Worm (Caenorhabditis elegans) whole organism, early embryonic: ENCODE data around the gene C07H4.1.
A peak's percentile ranks its signal among the peaks of the same experiment; 100 is the strongest.

ENCODE experiments used
- B0310.2 ChIP-seq: sonication (generic microtip); optimal IDR thresholded peaks from 2 replicates; lab custom pipeline; 2016; ENCODE audit warnings: mild to moderate bottlenecking, missing genetic modification characterization, missing compliant biosample characterization
- F13C5.2 ChIP-seq: sonication (generic microtip); optimal IDR thresholded peaks from 2 replicates; lab custom pipeline; 2017; ENCODE audit warnings: mild to moderate bottlenecking, missing genetic modification characterization, inconsistent platforms, missing compliant biosample characterization
- aly-1 ChIP-seq: sonication (generic microtip); optimal IDR thresholded peaks from 2 replicates; lab custom pipeline; 2016; ENCODE audit warnings: missing genetic modification characterization, missing compliant biosample characterization
- ama-1 ChIP-seq: fragments of 150-350 bp; optimal IDR thresholded peaks from 2 replicates; lab custom pipeline; 2014
- ceh-13 ChIP-seq: fragments of 200-800 bp; sonication (Bioruptor generic); optimal IDR thresholded peaks from 2 replicates; lab custom pipeline; 2018; ENCODE audit warnings: mild to moderate bottlenecking, missing genetic modification characterization, missing compliant biosample characterization
- ceh-36 ChIP-seq: sonication (generic microtip); optimal IDR thresholded peaks from 2 replicates; lab custom pipeline; 2016; ENCODE audit warnings: missing genetic modification characterization, inconsistent platforms, missing compliant biosample characterization
- ets-7 ChIP-seq: sonication (generic microtip); optimal IDR thresholded peaks from 2 replicates; lab custom pipeline; 2016; ENCODE audit warnings: missing genotype, missing genetic modification characterization, missing compliant biosample characterization
- flt-1 ChIP-seq: fragments of 200-800 bp; sonication (Bioruptor generic); IDR thresholded peaks from 2 replicates; pipeline ENCODE4 v1.3.6; 2022; ENCODE audit warnings: missing genetic modification characterization, missing compliant biosample characterization
- hmbx-1 ChIP-seq: sonication (generic microtip); optimal IDR thresholded peaks from 2 replicates; lab custom pipeline; 2016; ENCODE audit warnings: mild to moderate bottlenecking, missing genetic modification characterization, missing compliant biosample characterization
- hmg-4 ChIP-seq: fragments of 200-800 bp; sonication (Bioruptor generic); optimal IDR thresholded peaks from 2 replicates; lab custom pipeline; 2018; ENCODE audit warnings: mild to moderate bottlenecking, missing genetic modification characterization, missing compliant biosample characterization
- hnd-1 ChIP-seq: sonication (generic microtip); optimal IDR thresholded peaks from 2 replicates; lab custom pipeline; 2016; ENCODE audit warnings: missing genetic modification characterization, missing compliant biosample characterization
- pes-1 ChIP-seq: fragments of 200-800 bp; sonication (Bioruptor generic); IDR thresholded peaks from 2 replicates; pipeline ENCODE4 v1.3.6; 2022; ENCODE audit warnings: missing genetic modification reagents, missing genetic modification characterization, missing compliant biosample characterization
- scrt-1 ChIP-seq: fragments of 200-800 bp; sonication (Bioruptor generic); IDR thresholded peaks from 2 replicates; pipeline ENCODE4 v1.3.6; 2022; ENCODE audit warnings: missing genetic modification characterization, missing compliant biosample characterization
- sea-1 ChIP-seq: fragments of 200-800 bp; sonication (Bioruptor generic); conservative IDR thresholded peaks from 2 replicates; pipeline ENCODE4 v1.3.6; 2022; ENCODE audit warnings: missing genetic modification characterization, missing compliant biosample characterization
- tbx-11 ChIP-seq: fragments of 200-800 bp; sonication (Bioruptor generic); IDR thresholded peaks from 2 replicates; pipeline ENCODE4 v1.3.6; 2022; ENCODE audit warnings: missing genetic modification characterization, missing compliant biosample characterization
- tbx-37 ChIP-seq: fragments of 200-800 bp; sonication (Bioruptor generic); conservative IDR thresholded peaks from 2 replicates; pipeline ENCODE4 v1.3.6; 2022; ENCODE audit warnings: missing genetic modification reagents, missing genetic modification characterization, missing compliant biosample characterization
- tra-4 ChIP-seq: sonication (generic microtip); optimal IDR thresholded peaks from 2 replicates; lab custom pipeline; 2017; ENCODE audit warnings: missing genetic modification characterization, missing compliant biosample characterization

C07H4.1 gene

DNA sequence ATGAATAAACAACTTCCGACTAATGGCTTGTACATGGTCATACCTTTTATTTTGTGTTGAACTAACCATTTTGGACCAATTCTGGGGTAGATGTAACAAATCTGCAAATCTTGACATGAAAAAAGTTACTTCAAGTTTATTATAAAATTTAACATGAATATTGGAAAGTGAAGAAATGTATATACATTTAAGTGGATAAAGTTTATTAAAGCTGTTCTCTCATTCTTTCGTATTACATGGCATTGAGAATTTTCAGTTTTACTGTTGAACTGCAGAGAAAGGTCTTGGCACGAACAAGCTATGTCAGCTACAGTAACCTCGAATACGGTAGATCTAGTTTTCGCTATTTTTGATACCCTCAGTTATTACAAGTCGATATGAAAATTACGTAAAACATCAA, at the start of gene C07H4.1:
TSS of gene C07H4.1 (minus strand) at position 101 of the 400 bp plus-strand sequence.
- no peak for TF ChIP-seq hmg-4 (GFP tag; lab: Kevin White, UChicago)
- TF ChIP-seq tra-4 (tag; lab: Kevin White, UChicago), result no peak
- TF ChIP-seq sea-1 (GFP tag; lab: Robert Waterston, UW), result no peak

DNA sequence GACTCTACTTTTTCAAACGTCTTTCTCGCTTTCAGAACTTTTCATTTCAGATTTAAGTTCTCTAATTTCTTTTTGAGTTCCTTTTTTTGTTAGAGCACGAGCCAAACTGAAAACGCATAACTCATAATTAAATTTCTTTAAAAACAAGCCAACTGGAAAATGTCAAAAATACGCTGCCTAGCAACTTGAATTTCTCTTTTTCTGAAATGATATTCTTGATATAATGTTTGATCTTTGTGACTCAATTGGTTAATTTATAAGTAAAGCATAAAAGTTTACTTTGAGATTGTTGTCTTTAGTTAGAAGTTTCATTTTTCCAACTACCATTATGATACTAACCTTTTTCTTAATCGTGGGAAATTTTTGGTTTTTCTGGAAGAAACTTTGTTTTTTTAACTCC, 47.6 kb upstream of the C07H4.1 start:
- TF ChIP-seq pes-1 (GFP tag; lab: Robert Waterston, UW), result no peak

DNA sequence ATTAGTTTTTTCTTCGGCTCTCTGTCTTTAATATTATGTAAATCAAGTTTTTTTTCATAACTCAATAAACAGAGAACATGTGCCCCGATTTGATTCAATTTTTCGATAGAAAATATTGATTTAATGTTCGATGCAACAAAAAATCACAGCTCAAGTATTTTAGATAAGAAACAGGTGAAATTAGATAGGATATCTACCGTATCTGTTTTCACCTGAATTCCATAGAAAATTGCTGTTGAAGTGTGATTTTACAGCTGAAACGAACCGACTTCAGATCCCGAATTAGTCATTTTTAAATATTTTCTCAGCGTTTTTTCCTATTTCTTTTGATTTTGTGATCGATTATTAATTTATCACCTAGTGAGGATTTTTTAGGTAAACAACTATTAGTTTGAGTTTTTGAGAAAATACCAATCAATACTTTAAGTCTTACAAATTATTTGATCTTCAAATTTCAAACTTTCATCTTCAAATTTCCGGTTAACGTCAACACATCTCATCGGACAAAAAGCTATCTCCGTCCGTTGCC, 45.8 kb upstream of the C07H4.1 start, which contains the start of gene Y9C2UA.1:
TSS of gene Y9C2UA.1 (plus strand) at position 479 of the 529 bp plus-strand sequence.
- TF ChIP-seq flt-1 (GFP tag; lab: Robert Waterston, UW) (no peak), hmbx-1 (no peak), ama-1 (no peak), tbx-11 (GFP tag; lab: Robert Waterston, UW) (no peak), hnd-1 (tag; lab: Kevin White, UChicago) (no peak), ceh-13 (GFP tag; lab: Kevin White, UChicago) (no peak), B0310.2 (tag; lab: Kevin White, UChicago) (no peak), ets-7 (tag; lab: Kevin White, UChicago) (no peak), aly-1 (tag; lab: Kevin White, UChicago) (no peak), ceh-36 (tag; lab: Kevin White, UChicago) (no peak), tra-4 (tag; lab: Kevin White, UChicago) (no peak), hmg-4 (GFP tag; lab: Kevin White, UChicago) (no peak), tbx-37 (GFP tag; lab: Robert Waterston, UW) (no peak), F13C5.2 (tag; lab: Kevin White, UChicago) (no peak), sea-1 (GFP tag; lab: Robert Waterston, UW) (no peak), scrt-1 (GFP tag; lab: Robert Waterston, UW) (no peak), pes-1 (GFP tag; lab: Robert Waterston, UW) (no peak)

DNA sequence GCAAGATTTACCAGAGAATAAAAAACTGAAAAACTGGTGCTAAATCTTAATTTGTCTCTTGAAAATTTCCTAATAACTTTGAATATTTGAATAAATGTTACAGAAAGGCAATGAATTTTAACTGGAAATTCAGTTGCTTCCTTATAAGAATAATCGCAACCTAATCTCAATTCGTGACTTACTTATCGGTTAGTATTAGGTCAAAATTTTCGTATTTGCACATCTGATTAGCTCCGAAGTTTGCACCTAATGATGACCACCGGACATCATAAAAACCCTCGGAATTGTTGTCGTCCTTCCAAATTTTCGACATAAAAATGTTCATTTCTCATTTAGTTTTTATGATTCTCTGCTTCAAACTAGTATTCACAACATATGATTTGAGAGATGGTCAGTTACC, 44.3 kb upstream of the C07H4.1 start, which contains the start of gene C16D2.3:
TSS of gene C16D2.3 (plus strand) at position 301 of the 400 bp plus-strand sequence.
- no peak for TF ChIP-seq F13C5.2 (tag; lab: Kevin White, UChicago)

DNA sequence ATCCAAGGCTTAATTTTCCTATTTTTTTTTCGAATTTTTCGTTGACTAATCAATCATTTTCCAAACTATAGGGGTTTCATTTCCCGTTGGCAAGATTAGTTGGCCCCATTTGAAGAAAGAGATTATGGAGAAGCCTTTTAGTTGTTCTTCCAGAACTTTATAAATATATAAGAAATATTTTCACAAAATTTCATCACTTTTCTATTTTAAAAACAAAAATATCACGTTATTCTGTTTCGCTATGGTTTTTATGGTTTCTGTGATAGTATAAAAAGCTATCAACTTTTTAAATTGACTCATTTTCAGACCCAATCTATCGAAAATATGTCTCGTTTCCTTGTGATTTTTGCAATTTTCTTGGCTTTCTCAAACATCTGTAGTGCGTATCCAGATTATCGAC, 42.4 kb upstream of the C07H4.1 start, which contains the start of gene nlp-78:
TSS of gene nlp-78 (plus strand) at position 301 of the 400 bp plus-strand sequence.
- TF ChIP-seq tra-4 (tag; lab: Kevin White, UChicago), result no peak

DNA sequence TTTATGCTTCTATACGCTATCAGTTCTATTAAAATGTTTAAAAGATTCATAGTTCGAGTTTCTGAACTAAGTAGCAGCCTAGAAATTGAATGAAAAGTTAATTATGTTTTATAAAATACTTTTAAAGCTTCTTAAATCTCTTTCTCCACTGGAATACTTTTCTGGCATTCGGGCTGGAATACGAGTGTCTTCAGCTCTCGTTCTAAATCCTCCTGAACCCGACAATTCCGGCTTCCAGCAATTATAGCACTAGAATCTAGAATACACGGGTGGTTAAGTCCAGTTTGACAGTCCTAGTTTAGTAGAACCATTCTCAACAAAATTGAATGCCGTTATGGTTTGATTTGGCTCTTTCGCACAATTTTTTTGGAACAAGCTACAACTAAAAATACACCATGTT, 38.9 kb upstream of the C07H4.1 start:
- TF ChIP-seq tbx-37 (GFP tag; lab: Robert Waterston, UW) (no peak), scrt-1 (GFP tag; lab: Robert Waterston, UW) (no peak), tbx-11 (GFP tag; lab: Robert Waterston, UW) (no peak), ceh-13 (GFP tag; lab: Kevin White, UChicago) (no peak), pes-1 (GFP tag; lab: Robert Waterston, UW) (no peak), F13C5.2 (tag; lab: Kevin White, UChicago) (no peak), tra-4 (tag; lab: Kevin White, UChicago) (no peak), ets-7 (tag; lab: Kevin White, UChicago) (no peak), hnd-1 (tag; lab: Kevin White, UChicago) (no peak), hmg-4 (GFP tag; lab: Kevin White, UChicago) (no peak)

DNA sequence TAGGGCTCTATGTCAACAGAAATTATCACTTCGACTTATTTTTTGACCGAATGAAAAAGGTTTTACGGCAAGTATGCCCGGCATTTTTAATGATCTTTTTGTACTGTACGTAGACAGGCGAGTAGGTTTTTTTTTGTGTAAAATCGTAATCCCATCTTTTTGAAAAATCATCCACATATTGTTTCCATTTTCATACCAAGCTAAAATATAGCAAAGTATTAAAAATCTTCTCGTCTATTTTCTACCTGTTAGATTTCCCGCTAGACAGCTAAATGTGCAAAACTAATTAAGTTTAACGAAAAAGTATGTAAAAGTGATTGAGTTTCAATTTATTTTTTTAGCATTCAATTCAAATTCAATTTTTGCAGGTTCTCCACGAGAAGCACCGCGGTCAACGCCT, 37.9 kb upstream of the C07H4.1 start, which contains the start of gene C16D2.1:
TSS of gene C16D2.1 (plus strand) at position 301 of the 400 bp plus-strand sequence.
- TF ChIP-seq pes-1 (GFP tag; lab: Robert Waterston, UW) (no peak), F13C5.2 (tag; lab: Kevin White, UChicago) (no peak), sea-1 (GFP tag; lab: Robert Waterston, UW) (no peak), ama-1 (no peak), scrt-1 (GFP tag; lab: Robert Waterston, UW) (no peak), ceh-36 (tag; lab: Kevin White, UChicago) (no peak), ets-7 (tag; lab: Kevin White, UChicago) (no peak)

DNA sequence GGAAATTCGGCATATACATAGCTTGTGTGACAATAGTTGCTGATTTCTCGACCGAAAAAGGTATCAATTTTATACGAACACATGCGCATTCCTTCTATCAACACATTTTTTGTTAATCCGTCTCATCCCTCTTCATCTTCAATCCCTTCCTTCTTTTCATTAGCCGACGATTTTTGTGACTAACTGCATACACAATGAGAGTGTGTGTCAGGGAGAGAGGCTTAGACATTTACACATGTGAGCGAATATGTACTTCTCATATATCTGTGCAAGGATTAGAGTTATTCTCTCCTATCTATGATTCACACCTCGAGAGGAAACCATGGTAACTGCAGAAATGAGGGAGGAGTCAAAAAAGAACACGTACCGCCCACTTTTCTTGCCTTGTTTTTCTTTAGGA, 36.9 kb upstream of the C07H4.1 start:
- TF ChIP-seq ceh-36 (tag; lab: Kevin White, UChicago) (peak; percentile 19), hmg-4 (GFP tag; lab: Kevin White, UChicago) (no peak)

DNA sequence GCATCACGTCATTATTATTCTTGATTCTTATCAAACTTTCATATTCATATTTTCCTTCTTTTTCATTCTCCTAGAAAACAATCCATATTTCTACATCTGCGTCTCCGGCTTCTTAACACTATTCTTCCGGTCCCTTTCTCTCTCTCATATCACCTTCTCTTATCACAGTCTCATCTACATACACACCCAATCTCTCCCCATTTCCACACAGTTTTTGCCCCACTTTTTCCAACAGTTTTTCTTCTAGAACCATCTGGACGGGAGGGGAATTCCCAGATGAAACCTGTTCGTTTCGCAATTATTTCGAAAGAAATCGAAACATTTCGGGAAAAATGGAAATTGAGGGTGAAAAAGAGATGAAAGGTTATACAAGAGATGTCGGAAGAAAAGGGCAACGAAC, 34.6 kb upstream of the C07H4.1 start:
- TF ChIP-seq flt-1 (GFP tag; lab: Robert Waterston, UW) (no peak), ceh-36 (tag; lab: Kevin White, UChicago) (no peak), scrt-1 (GFP tag; lab: Robert Waterston, UW) (no peak), aly-1 (tag; lab: Kevin White, UChicago) (no peak), B0310.2 (tag; lab: Kevin White, UChicago) (no peak), ama-1 (no peak), tbx-37 (GFP tag; lab: Robert Waterston, UW) (no peak), tra-4 (tag; lab: Kevin White, UChicago) (no peak), hnd-1 (tag; lab: Kevin White, UChicago) (no peak), sea-1 (GFP tag; lab: Robert Waterston, UW) (no peak), tbx-11 (GFP tag; lab: Robert Waterston, UW) (no peak), ceh-13 (GFP tag; lab: Kevin White, UChicago) (no peak), hmbx-1 (no peak), ets-7 (tag; lab: Kevin White, UChicago) (no peak), pes-1 (GFP tag; lab: Robert Waterston, UW) (no peak), F13C5.2 (tag; lab: Kevin White, UChicago) (no peak), hmg-4 (GFP tag; lab: Kevin White, UChicago) (no peak)
